Worm (Caenorhabditis elegans): ENCODE results near the gene F21D12.3.

F21D12.3 gene

ce11 chrII:7319471-7319870 lies 4.4 kb downstream of the F21D12.3 start (continued):
- peak; percentile 19 for TF ChIP-seq F57C9.4 (tag; optimal IDR thresholded peaks at IDR 0.05)
- TF ChIP-seq ztf-25 (GFP tag; IDR thresholded peaks at IDR 0.05) = 0 out of 2 replicates have a peak, but pooled peaks have one; percentile 23
- TF ChIP-seq madf-10 (tag; optimal IDR thresholded peaks at IDR 0.05) = no peak
- no peak for TF ChIP-seq xnd-1 (tag; optimal IDR thresholded peaks at IDR 0.05)
- no peak for TF ChIP-seq lsy-27 (tag; optimal IDR thresholded peaks at IDR 0.05; ENCODE audit: borderline replicate concordance, insufficient read depth)
- peak; percentile 48; the same call in 1 of the 2 replicates for TF ChIP-seq cebp-1 (GFP tag; IDR thresholded peaks at IDR 0.05)
- TF ChIP-seq cebp-1 (tag; optimal IDR thresholded peaks at IDR 0.05) = peak; percentile 73
- TF ChIP-seq zfh-2 (GFP tag; conservative IDR thresholded peaks at IDR 0.05) = no peak
- TF ChIP-seq F52B5.7 (tag; optimal IDR thresholded peaks at IDR 0.05) = peak; percentile 90
- no peak for TF ChIP-seq let-607 (tag; optimal IDR thresholded peaks at IDR 0.05)
- no peak for TF ChIP-seq F33H1.4 (GFP tag; IDR thresholded peaks at IDR 0.05)
- peak; percentile 78 for TF ChIP-seq chd-7 (tag; optimal IDR thresholded peaks at IDR 0.05)
- TF ChIP-seq B0035.1 (tag; optimal IDR thresholded peaks at IDR 0.05) = peak; percentile 18
- TF ChIP-seq hlh-12 (tag; optimal IDR thresholded peaks at IDR 0.05) = no peak
- peak; percentile 63 for TF ChIP-seq K12H6.12 (tag; optimal IDR thresholded peaks at IDR 0.05)
- peak in 1 of 3 experiments; percentile 14 for TF ChIP-seq lin-35 (GFP tag; optimal IDR thresholded peaks at IDR 0.05)
- no peak for TF ChIP-seq snpc-3.4 (tag; optimal IDR thresholded peaks at IDR 0.05)
- no peak for TF ChIP-seq dox-1 (GFP tag; IDR thresholded peaks at IDR 0.05)
- TF ChIP-seq hsf-1 (GFP tag; IDR thresholded peaks at IDR 0.05) = no peak
- 0 out of 2 replicates have a peak, but pooled peaks have one; percentile 19 for TF ChIP-seq madf-3 (GFP tag; IDR thresholded peaks at IDR 0.05)
- TF ChIP-seq fkh-3 (tag; optimal IDR thresholded peaks at IDR 0.05) = peak; percentile 73
- no peak for TF ChIP-seq F49E8.2 (tag; optimal IDR thresholded peaks at IDR 0.05; ENCODE audit: insufficient read depth)
- no peak for TF ChIP-seq lag-1 (GFP tag; IDR thresholded peaks at IDR 0.05)
- peak; percentile 62 for TF ChIP-seq athp-1 (tag; optimal IDR thresholded peaks at IDR 0.05)
- TF ChIP-seq gei-17 (GFP tag; optimal IDR thresholded peaks at IDR 0.05) = no peak
- no peak for TF ChIP-seq unc-62 (GFP tag; optimal IDR thresholded peaks at IDR 0.05)
- no peak for TF ChIP-seq bed-2 (GFP tag; IDR thresholded peaks at IDR 0.05)
- TF ChIP-seq hrde-1 (tag; optimal IDR thresholded peaks at IDR 0.05; ENCODE audit: borderline replicate concordance) = no peak
- no peak for TF ChIP-seq lsl-1 (GFP tag; optimal IDR thresholded peaks at IDR 0.05)
- TF ChIP-seq die-1 (tag; optimal IDR thresholded peaks at IDR 0.05) = no peak
- no peak for TF ChIP-seq tbp1 (GFP tag; optimal IDR thresholded peaks at IDR 0.05)
- no peak for TF ChIP-seq tbx-9 (tag; optimal IDR thresholded peaks at IDR 0.05; ENCODE audit: borderline replicate concordance)
- TF ChIP-seq ztf-22 (GFP tag; optimal IDR thresholded peaks at IDR 0.05) = no peak
- no peak for TF ChIP-seq egl-44 (GFP tag; IDR thresholded peaks at IDR 0.05)
- 0 out of 2 replicates have a peak, but pooled peaks have one; percentile 38 for TF ChIP-seq nfya-2 (GFP tag; IDR thresholded peaks at IDR 0.05)
- TF ChIP-seq F55B11.4 (tag; optimal IDR thresholded peaks at IDR 0.05; ENCODE audit: borderline replicate concordance, insufficient read depth) = no peak
- TF ChIP-seq aptf-2 (GFP tag; conservative IDR thresholded peaks at IDR 0.05) = peak; percentile 53; the same call in 1 of the 2 replicates
- TF ChIP-seq nfyb-1 (GFP tag; IDR thresholded peaks at IDR 0.05) = peak; percentile 51; the same call in 1 of the 2 replicates
- no peak for TF ChIP-seq Y79H2A.3 (GFP tag; conservative IDR thresholded peaks at IDR 0.05)
- no peak for TF ChIP-seq Y53F4B.3 (GFP tag; IDR thresholded peaks at IDR 0.05)
- peak; percentile 42 for TF ChIP-seq attf-5 (GFP tag; optimal IDR thresholded peaks at IDR 0.05)
- no peak for TF ChIP-seq bed-1 (GFP tag; IDR thresholded peaks at IDR 0.05)
- peak; percentile 58; the same call in 1 of the 2 replicates for TF ChIP-seq pbrm-1 (GFP tag; IDR thresholded peaks at IDR 0.05)
- TF ChIP-seq ztf-28 (GFP tag; IDR thresholded peaks at IDR 0.05) = no peak
- no peak for TF ChIP-seq mel-28 (tag; optimal IDR thresholded peaks at IDR 0.05; ENCODE audit: borderline replicate concordance)
- no peak for TF ChIP-seq F39B2.1 (GFP tag; IDR thresholded peaks at IDR 0.05)
- TF ChIP-seq F57A8.1 (GFP tag; optimal IDR thresholded peaks at IDR 0.05) = no peak
- TF ChIP-seq aptf-3 (GFP tag; IDR thresholded peaks at IDR 0.05) = 0 out of 2 replicates have a peak, but pooled peaks have one; percentile 82

Data from whole organism, young adult.